Worm (Caenorhabditis elegans): ENCODE results near the gene F56H11.2.
A peak's percentile ranks its signal among the peaks of the same experiment; 100 is the strongest.

F56H11.2 gene

ce11 chrIV:9525682-9526416 lies 7.1 kb downstream of the F56H11.2 start, which contains the start of gene elo-1 (continued):
- TF ChIP-seq nhr-77 (tag; optimal IDR thresholded peaks at IDR 0.05) (no peak), efl-1 (optimal IDR thresholded peaks at IDR 0.05) (peak; percentile 26 to 29), efl-1 (GFP tag; optimal IDR thresholded peaks at IDR 0.05 in 1 of 2) (peak; percentile 30 to 92), fkh-10 (GFP tag; optimal IDR thresholded peaks at IDR 0.05) (no peak), lsy-2 (tag; optimal IDR thresholded peaks at IDR 0.05) (peak; percentile 22 to 30), ceh-8 (GFP tag; optimal IDR thresholded peaks at IDR 0.05) (no peak), nhr-20 (tag; optimal IDR thresholded peaks at IDR 0.05) (peak; percentile 81), zip-4 (GFP tag; optimal IDR thresholded peaks at IDR 0.05) (no peak), nhr-19 (GFP tag; conservative IDR thresholded peaks at IDR 0.05) (peak; percentile 53), rnt-1 (tag; optimal IDR thresholded peaks at IDR 0.05) (peak; percentile 52), vab-15 (tag; optimal IDR thresholded peaks at IDR 0.05) (no peak), unc-62 (GFP tag; optimal IDR thresholded peaks at IDR 0.05) (no peak), egl-13 (tag; optimal IDR thresholded peaks at IDR 0.05) (no peak), nhr-85 (tag) (peak; percentile 91), pqm-1 (tag; optimal IDR thresholded peaks at IDR 0.05) (no peak), nhr-237 (tag; optimal IDR thresholded peaks at IDR 0.05) (no peak), dpl-1 (GFP tag; optimal IDR thresholded peaks at IDR 0.05) (peak; percentile 2 to 44 (median 14)), fkh-8 (tag; optimal IDR thresholded peaks at IDR 0.05) (no peak), aly-2 (tag; optimal IDR thresholded peaks at IDR 0.05) (no peak), mdl-1 (tag; optimal IDR thresholded peaks at IDR 0.05) (peak in 1 of 2 experiments; percentile 18), lin-14 (GFP tag; optimal IDR thresholded peaks at IDR 0.05) (peak; percentile 84), ceh-82 (tag; optimal IDR thresholded peaks at IDR 0.05) (peak in 1 of 3 experiments; percentile 23), unc-98 (GFP tag; IDR thresholded peaks at IDR 0.05) (no peak), nhr-28 (tag; optimal IDR thresholded peaks at IDR 0.05) (no peak), lin-15B (tag; optimal IDR thresholded peaks at IDR 0.05) (no peak), isw-1 (GFP tag; IDR thresholded peaks at IDR 0.05) (no peak), ces-1 (GFP tag; optimal IDR thresholded peaks at IDR 0.05) (no peak), nhr-76 (tag; optimal IDR thresholded peaks at IDR 0.05) (no peak), elt-2 (tag; optimal IDR thresholded peaks at IDR 0.05) (peak; percentile 75), irx-1 (tag; optimal IDR thresholded peaks at IDR 0.05) (no peak), unc-30 (tag; optimal IDR thresholded peaks at IDR 0.05) (no peak), nhr-90 (tag; optimal IDR thresholded peaks at IDR 0.05; ENCODE audit: poor library complexity) (peak; percentile 65), lin-39 (tag; optimal IDR thresholded peaks at IDR 0.05) (no peak)

ce11 chrIV:9524849-9525460 lies 8.0 kb downstream of the F56H11.2 start, which contains the start of gene ndua-5:
ndua-5 (minus strand) TSS chrIV:9524899.
- TF ChIP-seq isw-1 (GFP tag; IDR thresholded peaks at IDR 0.05), result peak; percentile 23; the same call in 1 of the 2 replicates
- peak; percentile 39; the same call in 1 of the 2 replicates for TF ChIP-seq nhr-19 (GFP tag; conservative IDR thresholded peaks at IDR 0.05)
- peak; percentile 49 for TF ChIP-seq lin-14 (GFP tag; optimal IDR thresholded peaks at IDR 0.05)
- no peak for TF ChIP-seq mep-1 (tag; optimal IDR thresholded peaks at IDR 0.05)
- TF ChIP-seq xbp-1 (tag; optimal IDR thresholded peaks at IDR 0.05), result peak; percentile 72
- peak; percentile 64 for TF ChIP-seq swsn-7 (tag; optimal IDR thresholded peaks at IDR 0.05)
- TF ChIP-seq fkh-4 (tag; optimal IDR thresholded peaks at IDR 0.05; ENCODE audit: borderline replicate concordance), result no peak
- peak; percentile 59 for TF ChIP-seq dsc-1 (tag; optimal IDR thresholded peaks at IDR 0.05)
- TF ChIP-seq lin-35 (GFP tag; optimal IDR thresholded peaks at IDR 0.05), result peak; percentile 91 to 93
- TF ChIP-seq unc-86 (tag; optimal IDR thresholded peaks at IDR 0.05), result peak; percentile 31
- peak; percentile 49 for TF ChIP-seq snpc-4 (tag; optimal IDR thresholded peaks at IDR 0.05)
- peak; percentile 66 for TF ChIP-seq lin-15B (tag; optimal IDR thresholded peaks at IDR 0.05)
- TF ChIP-seq tbx-2 (tag; optimal IDR thresholded peaks at IDR 0.05), result peak; percentile 63
- peak; percentile 42 for TF ChIP-seq nhr-90 (tag; optimal IDR thresholded peaks at IDR 0.05; ENCODE audit: poor library complexity)
- TF ChIP-seq nhr-71 (tag; optimal IDR thresholded peaks at IDR 0.05), result peak; percentile 79
- no peak for TF ChIP-seq lir-3 (tag; optimal IDR thresholded peaks at IDR 0.05; ENCODE audit: poor library complexity)
- TF ChIP-seq aly-2 (tag; optimal IDR thresholded peaks at IDR 0.05), result no peak
- TF ChIP-seq nhr-237 (tag; optimal IDR thresholded peaks at IDR 0.05), result no peak
- no peak for TF ChIP-seq sox-4 (tag; optimal IDR thresholded peaks at IDR 0.05)
- no peak for TF ChIP-seq zag-1 (tag; optimal IDR thresholded peaks at IDR 0.05)
- TF ChIP-seq nhr-77 (tag; optimal IDR thresholded peaks at IDR 0.05), result no peak
- peak; percentile 65 for TF ChIP-seq snu-23 (GFP tag; optimal IDR thresholded peaks at IDR 0.05)
- TF ChIP-seq C16A3.4 (tag; optimal IDR thresholded peaks at IDR 0.05), result peak; percentile 41
- peak; percentile 89 for TF ChIP-seq nhr-85 (tag)
- peak; percentile 0 to 51 (median 9) for TF ChIP-seq ceh-82 (tag; optimal IDR thresholded peaks at IDR 0.05)
- peak; percentile 15 for TF ChIP-seq fkh-8 (tag; optimal IDR thresholded peaks at IDR 0.05)
- no peak for TF ChIP-seq ces-1 (GFP tag; optimal IDR thresholded peaks at IDR 0.05)
- TF ChIP-seq nhr-20 (tag; optimal IDR thresholded peaks at IDR 0.05), result peak; percentile 62
- TF ChIP-seq nhr-47 (tag; optimal IDR thresholded peaks at IDR 0.05), result peak; percentile 74

All from whole organism, L1 larva.